Worm (Caenorhabditis elegans): ENCODE results near the gene col-86.

DNA sequence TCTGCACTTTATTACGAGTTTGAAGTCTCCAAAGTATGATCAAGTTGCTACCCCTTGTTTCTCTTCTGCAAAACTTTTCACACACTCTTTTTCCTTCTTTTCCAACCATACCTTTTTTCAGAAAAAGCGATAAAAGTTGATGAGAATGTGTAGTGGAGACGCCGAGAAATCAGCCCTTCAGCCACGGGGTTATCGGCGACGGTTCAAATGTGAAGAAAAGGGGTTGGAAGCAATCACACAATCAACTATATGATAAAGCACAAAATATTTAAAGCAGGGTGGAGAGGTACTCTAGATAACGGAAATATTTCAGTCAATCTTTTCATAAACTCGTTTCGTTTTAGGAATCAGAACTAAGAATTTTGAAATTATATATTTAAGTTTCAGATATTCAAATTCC, 25.0 kb downstream of the col-86 start, which contains the start of gene F42G4.5:
- no peak for TF ChIP-seq nhr-237 (tag; optimal IDR thresholded peaks at IDR 0.05)
- TF ChIP-seq snpc-4 (tag; optimal IDR thresholded peaks at IDR 0.05) = no peak
- no peak for TF ChIP-seq aha-1 (tag)
- TF ChIP-seq dmd-8 (GFP tag; IDR thresholded peaks at IDR 0.05) = no peak
- TF ChIP-seq dve-1 (tag; optimal IDR thresholded peaks at IDR 0.05; ENCODE audit: insufficient read depth) = peak; percentile 69
- TF ChIP-seq nhr-28 (tag; optimal IDR thresholded peaks at IDR 0.05) = peak; percentile 94
- TF ChIP-seq mdl-1 (tag; optimal IDR thresholded peaks at IDR 0.05) = peak in 1 of 2 experiments; percentile 17
- no peak for TF ChIP-seq nhr-11 (tag; optimal IDR thresholded peaks at IDR 0.05)
- no peak for TF ChIP-seq lin-15B (tag; optimal IDR thresholded peaks at IDR 0.05)

All from whole organism, L4 larva.